Worm (Caenorhabditis elegans) whole organism, young adult: Measurements from ENCODE around the gene lmp-1.
A peak's percentile ranks its signal among the peaks of the same experiment; 100 is the strongest.

ENCODE experiments used
- F10E7.11 ChIP-seq: sonication (generic microtip); optimal IDR thresholded peaks from 2 replicates; lab custom pipeline; 2017; ENCODE audit warnings: mild to moderate bottlenecking, missing genetic modification characterization, moderate library complexity, missing compliant biosample characterization
- ZK185.1 ChIP-seq: sonication (generic microtip); optimal IDR thresholded peaks from 2 replicates; lab custom pipeline; 2016; ENCODE audit warnings: mild to moderate bottlenecking, missing genetic modification characterization, missing compliant biosample characterization; ENCODE audit not compliant: poor library complexity, severe bottlenecking
- ama-1 ChIP-seq, 3 experiments: fragments of 150-350 bp in 1 of 3; sonication (generic microtip) in 2 of 3; optimal IDR thresholded peaks; 2 replicates each; lab custom pipeline; 2014 to 2018; ENCODE audit warnings: missing biosample characterization in 2 of 3, missing genetic modification characterization in 2 of 3, missing genetic modification reagents in 2 of 3
- aptf-2 ChIP-seq: fragments of 200-800 bp; sonication (Bioruptor generic); conservative IDR thresholded peaks from 2 replicates; pipeline ENCODE4 v1.3.6; 2022; ENCODE audit warnings: missing genetic modification reagents, missing genetic modification characterization, missing compliant biosample characterization
- athp-1 ChIP-seq: sonication (generic microtip); optimal IDR thresholded peaks from 2 replicates; lab custom pipeline; 2017; ENCODE audit warnings: mild to moderate bottlenecking, missing genetic modification characterization, missing compliant biosample characterization
- dpl-1 ChIP-seq: fragments of 150-350 bp; optimal IDR thresholded peaks from 2 replicates; lab custom pipeline; 2014; ENCODE audit warnings: missing biosample characterization, missing genetic modification reagents, missing genetic modification characterization
- egrh-3 ChIP-seq: fragments of 200-800 bp; sonication (Bioruptor generic); IDR thresholded peaks from 2 replicates; pipeline ENCODE4 v1.3.6; 2022; ENCODE audit warnings: missing genetic modification reagents, missing genetic modification characterization, missing compliant biosample characterization
- hlh-12 ChIP-seq: sonication (generic microtip); optimal IDR thresholded peaks from 2 replicates; lab custom pipeline; 2016; ENCODE audit warnings: missing genetic modification characterization, missing compliant biosample characterization
- lir-1 ChIP-seq: fragments of 200-800 bp; sonication (Bioruptor generic); conservative IDR thresholded peaks from 2 replicates; pipeline ENCODE4 v1.3.6; 2022; ENCODE audit warnings: missing genetic modification reagents, missing genetic modification characterization, missing compliant biosample characterization
- nfyb-1 ChIP-seq: fragments of 200-800 bp; sonication (Bioruptor generic); IDR thresholded peaks from 2 replicates; pipeline ENCODE4 v1.3.6; 2022; ENCODE audit warnings: missing genetic modification reagents, missing genetic modification characterization, missing compliant biosample characterization
- sea-2 ChIP-seq: fragments of 200-800 bp; sonication (Bioruptor generic); IDR thresholded peaks from 2 replicates; pipeline ENCODE4 v1.3.6; 2022; ENCODE audit warnings: missing genetic modification characterization, missing compliant biosample characterization
- unc-62 ChIP-seq: fragments of 150-350 bp; optimal IDR thresholded peaks from 2 replicates; lab custom pipeline; 2014; ENCODE audit warnings: missing biosample characterization, missing genetic modification reagents, missing genetic modification characterization
- xnd-1 ChIP-seq: sonication (generic microtip); optimal IDR thresholded peaks from 2 replicates; lab custom pipeline; 2016; ENCODE audit warnings: missing genotype, missing genetic modification reagents, missing genetic modification characterization, missing compliant biosample characterization
- zfh-2 ChIP-seq: fragments of 200-800 bp; sonication (Bioruptor generic); conservative IDR thresholded peaks from 2 replicates; pipeline ENCODE4 v1.3.6; 2022; ENCODE audit warnings: missing genetic modification reagents, missing genetic modification characterization, missing compliant biosample characterization
- ztf-22 ChIP-seq: fragments of 200-800 bp; sonication (Bioruptor generic); optimal IDR thresholded peaks from 2 replicates; lab custom pipeline; 2018; ENCODE audit warnings: mild to moderate bottlenecking, missing genetic modification characterization, moderate library complexity, missing compliant biosample characterization

Gene lmp-1

DNA sequence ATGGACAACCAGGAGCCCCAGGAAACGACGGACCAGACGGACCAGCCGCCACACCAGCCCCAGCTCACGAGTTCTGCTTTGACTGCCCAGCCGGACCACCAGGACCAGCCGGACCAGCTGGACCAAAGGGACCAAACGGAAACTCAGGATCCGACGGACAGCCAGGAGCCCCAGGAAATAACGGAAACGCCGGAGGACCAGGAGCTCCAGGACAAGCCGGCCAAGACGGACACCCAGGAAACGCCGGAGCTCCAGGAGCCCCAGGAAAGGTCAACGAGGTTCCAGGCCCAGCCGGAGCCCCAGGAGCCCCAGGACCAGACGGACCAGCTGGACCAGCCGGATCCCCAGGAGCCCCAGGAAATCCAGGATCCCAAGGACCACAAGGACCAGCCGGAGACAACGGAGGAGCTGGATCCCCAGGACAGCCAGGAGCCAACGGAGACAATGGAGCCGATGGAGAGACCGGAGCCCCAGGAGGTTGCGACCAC lies 47.9 kb downstream of the lmp-1 start:
- TF ChIP-seq egrh-3 (GFP tag; lab: Robert Waterston, UW) (peak; percentile 97), zfh-2 (GFP tag; lab: Robert Waterston, UW) (0 out of 2 replicates have a peak, but pooled peaks have one; percentile 19)

DNA sequence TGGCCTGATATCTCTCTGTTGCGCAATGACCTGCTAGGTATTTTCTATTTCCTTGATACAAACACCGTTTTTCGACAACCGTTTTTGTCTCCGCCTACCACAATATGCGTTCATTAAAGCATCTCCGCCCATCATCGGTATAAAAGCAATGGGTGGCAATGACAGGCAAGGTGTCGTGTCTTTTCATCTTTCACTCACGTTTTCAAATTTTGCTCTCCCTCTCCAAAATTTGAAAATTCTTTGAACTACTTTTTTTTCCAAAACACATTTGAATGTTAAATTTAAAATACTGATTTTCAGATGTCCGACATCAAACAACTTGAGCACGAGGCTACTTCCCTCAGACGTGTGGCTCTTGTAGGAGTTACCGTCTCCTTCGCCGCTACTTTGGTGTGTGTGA lies 48.6 kb downstream of the lmp-1 start, which contains the start of gene col-169:
col-169 (plus strand) TSS at position 301 of the 400 bp plus-strand sequence.
- TF ChIP-seq xnd-1 (tag; lab: Kevin White, UChicago) (no peak), dpl-1 (no peak), unc-62 (GFP tag; lab: Kevin White, UChicago) (no peak), nfyb-1 (GFP tag; lab: Robert Waterston, UW) (no peak), ama-1 (optimal IDR thresholded peaks at IDR 0.05; lab: Kevin White, UChicago) (no peak), ama-1 (GFP tag; optimal IDR thresholded peaks at IDR 0.05; lab: Kevin White, UChicago) (no peak), hlh-12 (tag; lab: Kevin White, UChicago) (no peak), F10E7.11 (tag; lab: Kevin White, UChicago) (no peak), athp-1 (no peak), ZK185.1 (tag; lab: Kevin White, UChicago) (no peak), ztf-22 (GFP tag; lab: Kevin White, UChicago) (no peak), sea-2 (GFP tag; lab: Robert Waterston, UW) (no peak), aptf-2 (GFP tag; lab: Robert Waterston, UW) (no peak), lir-1 (no peak)
